Fruit fly (Drosophila melanogaster) S2 (cell line): ENCODE data around the gene CG42540.

ENCODE experiments used
- CG8478 ChIP-seq: fragments of >200 bp; optimal IDR thresholded peaks from 2 replicates; lab custom pipeline; 2018
- CTCF ChIP-seq, 2 experiments: fragments of >200 bp; optimal IDR thresholded peaks; 2 replicates each; lab custom pipeline; 2018

dm6 chr3L:4634689-4635088, 78.8 kb downstream of the CG42540 start, which contains the start of gene CG13716:
- no peak for TF ChIP-seq CTCF (optimal IDR thresholded peaks at IDR 0.05; lab: Kevin White, UChicago)
- TF ChIP-seq CG8478 (lab: Kevin White, UChicago) = no peak
